Fruit fly (Drosophila melanogaster): ENCODE measurements around the gene LSm-4.

LSm-4 gene

DNA sequence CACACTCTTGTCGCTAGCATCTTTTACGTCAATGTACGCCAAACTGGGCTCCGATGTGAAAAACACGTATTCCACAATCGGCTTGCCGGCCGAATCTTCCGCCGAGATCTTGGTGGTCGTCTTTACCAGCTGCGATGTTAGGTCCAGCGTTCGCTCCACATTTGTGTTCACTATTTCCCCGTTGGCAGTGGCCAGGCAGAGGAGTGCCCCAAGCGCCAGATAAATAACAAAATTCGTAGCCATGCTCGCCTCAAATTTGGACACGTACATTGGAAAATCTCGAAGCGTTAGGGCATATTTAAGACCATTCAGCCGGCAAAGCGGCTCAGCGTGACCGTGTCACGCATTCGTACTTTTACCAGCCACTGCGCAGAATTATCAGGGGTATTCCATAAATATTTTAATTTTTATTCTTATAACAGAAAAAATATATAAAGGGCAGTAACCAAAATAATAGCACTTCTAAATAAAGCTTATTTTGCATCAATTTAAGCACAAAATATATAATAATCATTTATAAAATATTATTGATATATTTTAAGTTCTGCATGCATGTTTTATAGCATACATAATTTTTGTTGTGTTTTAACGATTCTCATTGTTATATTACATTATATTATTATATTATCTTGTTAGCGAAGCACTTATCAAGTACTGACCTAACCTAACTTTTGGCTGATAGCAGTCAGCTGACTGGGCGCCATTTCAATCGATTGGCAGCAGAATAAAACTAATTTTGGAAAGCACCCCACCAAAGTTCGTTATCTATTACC, 29.4 kb downstream of the LSm-4 start, which contains the start of the genes CG33303 and dpr19 (continued):
- TF ChIP-seq CG31441 (GFP tag; IDR thresholded peaks at IDR 0.05) (peak; percentile 94), MBD-R2 (GFP tag; IDR thresholded peaks at IDR 0.05) (peak; percentile 78), Pdp1 (GFP tag; optimal IDR thresholded peaks at IDR 0.05) (no peak), dpn (GFP tag; optimal IDR thresholded peaks at IDR 0.05) (peak in 1 of 2 experiments; percentile 50), ewg (GFP tag; optimal IDR thresholded peaks at IDR 0.05) (peak; percentile 31), da (GFP tag; optimal IDR thresholded peaks at IDR 0.05) (no peak), CG7963 (GFP tag; IDR thresholded peaks at IDR 0.05; ENCODE audit: partially characterized antibody) (no peak), so (GFP tag; IDR thresholded peaks at IDR 0.05) (0 out of 3 replicates have a peak, but pooled peaks have one; percentile 7), CG14667 (GFP tag; IDR thresholded peaks at IDR 0.05) (no peak; the same call in 1 of the 2 replicates), ash1 (GFP tag; optimal IDR thresholded peaks at IDR 0.05) (no peak), bbx (GFP tag; IDR thresholded peaks at IDR 0.05; ENCODE audit: partially characterized antibody) (0 out of 2 replicates have a peak, but pooled peaks have one; percentile 19), prd (optimal IDR thresholded peaks at IDR 0.05) (no peak), prd (GFP tag; IDR thresholded peaks at IDR 0.05) (peak; percentile 27; the same call in 1 of the 3 replicates), CG18011 (GFP tag; optimal IDR thresholded peaks at IDR 0.05) (no peak), CG11456 (GFP tag; IDR thresholded peaks at IDR 0.05) (0 out of 3 replicates have a peak, but pooled peaks have one; percentile 13), CG4404 (GFP tag; IDR thresholded peaks at IDR 0.05) (no peak), CG6254 (GFP tag; optimal IDR thresholded peaks at IDR 0.05) (peak; percentile 38), lmd (GFP tag; IDR thresholded peaks at IDR 0.05) (peak; percentile 52; the same call in 1 of the 2 replicates), CG15479 (GFP tag; optimal IDR thresholded peaks at IDR 0.05) (no peak), zfh1 (GFP tag; IDR thresholded peaks at IDR 0.05) (0 out of 3 replicates have a peak, but pooled peaks have one; percentile 31), CG8478 (optimal IDR thresholded peaks at IDR 0.05) (no peak), Six4 (GFP tag; optimal IDR thresholded peaks at IDR 0.05) (peak; percentile 47), Asciz (GFP tag; optimal IDR thresholded peaks at IDR 0.05) (peak; percentile 9), Dfd (GFP tag; optimal IDR thresholded peaks at IDR 0.05) (no peak), CoRest (tag; optimal IDR thresholded peaks at IDR 0.05) (peak; percentile 83), CG2202 (tag; optimal IDR thresholded peaks at IDR 0.05) (peak; percentile 63), Eip74EF (GFP tag; optimal IDR thresholded peaks at IDR 0.05) (peak in 1 of 2 experiments; percentile 79), Atf6 (GFP tag; IDR thresholded peaks at IDR 0.05) (peak; percentile 70), CG17361 (GFP tag; IDR thresholded peaks at IDR 0.05) (peak; percentile 86; the same call in 2 of the 3 replicates), MESR4 (GFP tag; optimal IDR thresholded peaks at IDR 0.05) (peak; percentile 89), CG4424 (GFP tag; optimal IDR thresholded peaks at IDR 0.05) (peak; percentile 71), CG2712 (tag; optimal IDR thresholded peaks at IDR 0.05) (peak; percentile 92), CG7928 (GFP tag; optimal IDR thresholded peaks at IDR 0.05) (peak; percentile 19), CG10565 (GFP tag; optimal IDR thresholded peaks at IDR 0.05) (no peak), otp (GFP tag; IDR thresholded peaks at IDR 0.05) (no peak), eyg (GFP tag; optimal IDR thresholded peaks at IDR 0.05) (no peak), CG7987 (GFP tag; optimal IDR thresholded peaks at IDR 0.05) (peak; percentile 13), Hsf (GFP tag; optimal IDR thresholded peaks at IDR 0.05) (no peak), CG11723 (GFP tag; optimal IDR thresholded peaks at IDR 0.05) (peak; percentile 9), pfk (GFP tag; optimal IDR thresholded peaks at IDR 0.05) (peak; percentile 61), HLHmδ (GFP tag; optimal IDR thresholded peaks at IDR 0.05) (no peak), dm (GFP tag; optimal IDR thresholded peaks at IDR 0.05) (no peak), slp2 (GFP tag; optimal IDR thresholded peaks at IDR 0.05) (no peak), CG12744 (GFP tag; optimal IDR thresholded peaks at IDR 0.05) (no peak), CG2199 (GFP tag; IDR thresholded peaks at IDR 0.05) (no peak), B-H2 (GFP tag; optimal IDR thresholded peaks at IDR 0.05) (peak; percentile 68), ranshi (GFP tag; IDR thresholded peaks at IDR 0.05) (0 out of 2 replicates have a peak, but pooled peaks have one; percentile 33), bigmax (GFP tag; optimal IDR thresholded peaks at IDR 0.05) (peak; percentile 95), Myb (GFP tag; optimal IDR thresholded peaks at IDR 0.05) (no peak)

Measured in whole organism, embryonic.